Worm (Caenorhabditis elegans): ENCODE results near the gene hum-4.

DNA sequence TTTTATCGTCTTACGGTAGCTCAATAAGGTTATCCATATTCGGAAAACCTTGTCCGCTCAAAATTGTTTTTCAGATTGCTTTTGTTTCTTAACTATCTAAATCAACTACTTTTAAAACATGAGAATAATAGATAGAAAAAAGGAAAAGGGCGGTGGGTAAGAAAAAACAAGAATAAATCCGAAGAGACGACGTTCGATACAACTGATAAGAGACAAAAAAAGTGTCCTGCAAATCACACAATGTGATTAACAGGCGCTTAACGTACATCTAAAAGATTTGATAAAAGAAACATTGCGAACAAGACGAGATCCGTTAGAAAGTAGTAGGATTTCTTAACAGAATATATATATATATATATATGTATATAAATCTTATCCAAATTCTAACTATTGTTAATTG, at the start of gene hum-4:
- TF ChIP-seq unc-39 (tag; optimal IDR thresholded peaks at IDR 0.05) = no peak
- TF ChIP-seq dmd-4 (tag; optimal IDR thresholded peaks at IDR 0.05) = no peak
- no peak for TF ChIP-seq ztf-4 (tag; optimal IDR thresholded peaks at IDR 0.05)
- TF ChIP-seq zag-1 (tag; optimal IDR thresholded peaks at IDR 0.05) = no peak
- TF ChIP-seq ama-1 (optimal IDR thresholded peaks at IDR 0.05) = no peak
- TF ChIP-seq ceh-16 (tag; optimal IDR thresholded peaks at IDR 0.05) = no peak
- no peak for TF ChIP-seq blmp-1 (tag; optimal IDR thresholded peaks at IDR 0.05; ENCODE audit: insufficient read depth)
- no peak for TF ChIP-seq R02D3.7 (tag; optimal IDR thresholded peaks at IDR 0.05)
- TF ChIP-seq lsy-2 (tag; optimal IDR thresholded peaks at IDR 0.05) = no peak
- no peak for TF ChIP-seq ceh-82 (tag; optimal IDR thresholded peaks at IDR 0.05)
- no peak for TF ChIP-seq egl-27 (tag; optimal IDR thresholded peaks at IDR 0.05)
- TF ChIP-seq aly-2 (tag; optimal IDR thresholded peaks at IDR 0.05) = no peak
- TF ChIP-seq nhr-237 (tag; optimal IDR thresholded peaks at IDR 0.05) = no peak
- no peak for TF ChIP-seq unc-62 (GFP tag; optimal IDR thresholded peaks at IDR 0.05)

Measured in whole organism, L2 larva.